Worm (Caenorhabditis elegans): ENCODE results near the gene ark-1.

DNA sequence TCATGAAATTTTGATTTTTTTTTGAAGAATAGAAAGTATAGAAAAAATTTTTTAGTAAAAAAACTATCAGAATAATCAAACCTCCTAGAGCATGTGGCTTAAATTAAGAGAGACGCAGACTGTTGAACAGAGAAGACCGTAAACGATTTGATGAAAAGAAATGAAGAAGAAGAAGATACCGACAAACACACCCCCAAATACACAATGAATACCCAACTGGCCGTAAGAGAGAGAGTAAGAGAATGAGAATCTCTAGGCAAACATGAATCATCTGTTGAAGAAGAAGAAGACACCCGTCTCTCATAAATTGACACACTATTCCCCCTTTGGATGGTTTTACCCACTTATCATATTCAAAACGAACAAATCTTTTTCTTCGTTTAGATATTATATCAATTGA lies 3.0 kb upstream of the ark-1 start:
- no peak for TF ChIP-seq efl-1 (GFP tag; optimal IDR thresholded peaks at IDR 0.05)
- TF ChIP-seq nhr-27 (tag; optimal IDR thresholded peaks at IDR 0.05), result no peak
- TF ChIP-seq ama-1 (optimal IDR thresholded peaks at IDR 0.05), result no peak
- TF ChIP-seq ama-1 (GFP tag; optimal IDR thresholded peaks at IDR 0.05), result no peak
- TF ChIP-seq ztf-26 (tag; optimal IDR thresholded peaks at IDR 0.05), result no peak
- TF ChIP-seq B0035.1 (tag; optimal IDR thresholded peaks at IDR 0.05), result no peak

Data from whole organism, young adult.